Worm (Caenorhabditis elegans): ENCODE data around the gene thn-5.

thn-5 gene

DNA sequence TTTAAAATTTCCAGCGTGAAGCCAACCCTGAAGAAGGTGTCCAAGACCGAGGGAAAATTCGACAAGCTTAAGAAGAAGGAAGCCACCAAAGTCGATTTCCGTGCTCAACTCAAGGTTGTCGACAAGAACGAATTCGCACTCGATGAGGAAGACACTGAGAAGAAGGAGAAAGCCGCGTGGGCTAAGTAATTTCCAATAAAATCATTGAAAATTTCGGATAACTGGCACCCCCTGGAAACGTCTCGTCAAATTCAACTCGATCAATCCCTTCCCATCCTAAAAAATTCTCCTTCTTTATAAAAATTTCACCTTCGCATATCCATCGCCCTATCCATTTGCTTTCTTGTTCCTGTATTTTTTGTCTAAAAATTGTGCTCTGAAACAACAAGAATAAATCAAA lies 23.9 kb upstream of the thn-5 start:
- no peak for TF ChIP-seq nhr-10 (tag; optimal IDR thresholded peaks at IDR 0.05)
- TF ChIP-seq ceh-82 (tag; optimal IDR thresholded peaks at IDR 0.05): no peak
- no peak for TF ChIP-seq snpc-4 (tag; optimal IDR thresholded peaks at IDR 0.05)
- no peak for TF ChIP-seq nhr-25 (tag; optimal IDR thresholded peaks at IDR 0.05)
- no peak for TF ChIP-seq ceh-16 (tag; optimal IDR thresholded peaks at IDR 0.05)
- no peak for TF ChIP-seq lin-13 (GFP tag; optimal IDR thresholded peaks at IDR 0.05)
- TF ChIP-seq lin-11 (tag; optimal IDR thresholded peaks at IDR 0.05): no peak
- no peak for TF ChIP-seq lin-39 (tag; optimal IDR thresholded peaks at IDR 0.05)

DNA sequence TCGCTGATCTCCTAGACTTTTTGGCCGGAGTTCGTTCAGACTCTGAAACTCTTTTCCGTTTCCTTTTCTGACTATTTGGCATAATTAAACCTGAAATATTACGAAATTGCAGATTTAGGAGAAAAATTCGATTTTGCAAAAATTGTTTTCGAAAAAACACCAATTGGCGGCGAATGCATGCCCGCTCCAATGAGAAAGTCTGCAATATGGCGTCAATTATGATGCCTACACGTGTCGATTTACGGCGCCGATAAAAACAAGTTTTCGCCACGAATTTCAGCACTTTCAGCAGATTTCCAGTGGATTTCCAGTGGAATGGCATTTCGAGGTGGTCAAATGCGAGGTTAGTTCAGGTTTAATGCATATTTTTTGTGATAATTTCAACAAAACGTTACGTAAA lies 21.2 kb upstream of the thn-5 start, which contains the start of the genes Y59E9AL.36 and nbet-1:
Y59E9AL.36 (minus strand) TSS at position 92 of the 400 bp plus-strand sequence.
nbet-1 (plus strand) TSS at position 112 of the 400 bp plus-strand sequence.
- TF ChIP-seq zag-1 (tag; optimal IDR thresholded peaks at IDR 0.05) (peak; percentile 4), nhr-10 (tag; optimal IDR thresholded peaks at IDR 0.05) (no peak), ama-1 (optimal IDR thresholded peaks at IDR 0.05) (no peak), skn-1 (tag; optimal IDR thresholded peaks at IDR 0.05) (no peak), ZK546.5 (tag; optimal IDR thresholded peaks at IDR 0.05) (no peak), ztf-11 (tag; optimal IDR thresholded peaks at IDR 0.05) (no peak), snpc-4 (tag; optimal IDR thresholded peaks at IDR 0.05) (peak; percentile 40), mdl-1 (tag; optimal IDR thresholded peaks at IDR 0.05) (peak in 1 of 2 experiments; percentile 36), mab-5 (tag; optimal IDR thresholded peaks at IDR 0.05) (peak; percentile 72), sma-9 (GFP tag; optimal IDR thresholded peaks at IDR 0.05) (peak; percentile 52), sma-9 (tag; optimal IDR thresholded peaks at IDR 0.05) (no peak), unc-62 (GFP tag; optimal IDR thresholded peaks at IDR 0.05) (no peak), lin-11 (tag; optimal IDR thresholded peaks at IDR 0.05) (peak; percentile 75), nhr-25 (tag; optimal IDR thresholded peaks at IDR 0.05) (peak; percentile 66), gmeb-1 (tag; optimal IDR thresholded peaks at IDR 0.05) (peak; percentile 88), nhr-12 (tag; optimal IDR thresholded peaks at IDR 0.05) (no peak), dmd-4 (tag; optimal IDR thresholded peaks at IDR 0.05) (no peak), lin-13 (GFP tag; optimal IDR thresholded peaks at IDR 0.05) (peak; percentile 54), F13H6.1 (tag; optimal IDR thresholded peaks at IDR 0.05) (peak; percentile 14), nhr-21 (tag; optimal IDR thresholded peaks at IDR 0.05) (peak; percentile 42), nhr-6 (tag; optimal IDR thresholded peaks at IDR 0.05) (no peak), C34F6.9 (tag; optimal IDR thresholded peaks at IDR 0.05) (peak; percentile 82), nhr-23 (tag; optimal IDR thresholded peaks at IDR 0.05) (no peak), aly-2 (tag; optimal IDR thresholded peaks at IDR 0.05) (no peak), nhr-11 (tag; optimal IDR thresholded peaks at IDR 0.05) (peak; percentile 69), ztf-4 (tag; optimal IDR thresholded peaks at IDR 0.05) (no peak), egl-27 (tag; optimal IDR thresholded peaks at IDR 0.05) (peak; percentile 54), crh-2 (tag; optimal IDR thresholded peaks at IDR 0.05) (peak; percentile 96), alr-1 (tag; optimal IDR thresholded peaks at IDR 0.05) (no peak), ceh-82 (tag; optimal IDR thresholded peaks at IDR 0.05) (no peak), unc-55 (GFP tag; optimal IDR thresholded peaks at IDR 0.05) (peak; percentile 93), blmp-1 (tag; optimal IDR thresholded peaks at IDR 0.05; ENCODE audit: insufficient read depth) (no peak), lin-39 (tag; optimal IDR thresholded peaks at IDR 0.05) (no peak), nhr-129 (tag; optimal IDR thresholded peaks at IDR 0.05) (peak; percentile 83), R02D3.7 (tag; optimal IDR thresholded peaks at IDR 0.05) (peak; percentile 82), elt-3 (tag; optimal IDR thresholded peaks at IDR 0.05) (no peak), ceh-16 (tag; optimal IDR thresholded peaks at IDR 0.05) (no peak), peb-1 (tag; optimal IDR thresholded peaks at IDR 0.05) (no peak), ztf-1 (GFP tag; conservative IDR thresholded peaks at IDR 0.05) (no peak), elt-1 (tag; optimal IDR thresholded peaks at IDR 0.05) (no peak), mbf-1 (tag; optimal IDR thresholded peaks at IDR 0.05) (no peak), sma-3 (GFP tag; optimal IDR thresholded peaks at IDR 0.05) (peak; percentile 73), sem-4 (tag; optimal IDR thresholded peaks at IDR 0.05) (no peak), fos-1 (tag; optimal IDR thresholded peaks at IDR 0.05) (peak; percentile 36), nhr-237 (tag; optimal IDR thresholded peaks at IDR 0.05) (no peak), nhr-77 (tag; optimal IDR thresholded peaks at IDR 0.05) (no peak), lsy-2 (tag; optimal IDR thresholded peaks at IDR 0.05) (peak; percentile 73 to 82), unc-39 (tag; optimal IDR thresholded peaks at IDR 0.05) (no peak), Y55F3AM.14 (GFP tag; optimal IDR thresholded peaks at IDR 0.05) (no peak)

Data from whole organism, L2 larva.